Worm (Caenorhabditis elegans) whole organism, L2 larva: ENCODE data around the gene C35B1.3.
"Not testable (repeated sequence)": the region's sequence is repeated elsewhere in the genome, so short reads cannot be mapped to it uniquely, and the experiment has no call there.

Source experiments
- C34F6.9 ChIP-seq: fragments of 150-350 bp; optimal IDR thresholded peaks from 2 replicates; lab custom pipeline; 2014; ENCODE audit warnings: missing biosample characterization, missing genetic modification characterization
- F13H6.1 ChIP-seq: sonication (generic microtip); optimal IDR thresholded peaks from 2 replicates; lab custom pipeline; 2016; ENCODE audit warnings: missing genetic modification characterization, missing compliant biosample characterization
- R02D3.7 ChIP-seq: fragments of 150-350 bp; optimal IDR thresholded peaks from 2 replicates; lab custom pipeline; 2014; ENCODE audit warnings: missing biosample characterization, missing genetic modification characterization
- Y55F3AM.14 ChIP-seq: fragments of 200-800 bp; sonication (Bioruptor generic); optimal IDR thresholded peaks from 2 replicates; lab custom pipeline; 2018; ENCODE audit warnings: mild to moderate bottlenecking, missing genetic modification characterization, missing compliant biosample characterization
- ZK546.5 ChIP-seq: sonication (generic microtip); optimal IDR thresholded peaks from 2 replicates; lab custom pipeline; 2017; ENCODE audit warnings: missing biosample characterization, missing genetic modification characterization
- aly-2 ChIP-seq: fragments of 150-350 bp; optimal IDR thresholded peaks from 2 replicates; lab custom pipeline; 2014; ENCODE audit warnings: missing biosample characterization, missing genetic modification characterization
- ceh-16 ChIP-seq: fragments of 150-350 bp; optimal IDR thresholded peaks from 2 replicates; lab custom pipeline; 2014; ENCODE audit warnings: missing biosample characterization, missing genetic modification characterization
- ceh-82 ChIP-seq: fragments of 150-350 bp; optimal IDR thresholded peaks from 2 replicates; lab custom pipeline; 2014; ENCODE audit warnings: missing biosample characterization, missing genetic modification characterization
- dmd-4 ChIP-seq: sonication (generic microtip); optimal IDR thresholded peaks from 2 replicates; lab custom pipeline; 2017; ENCODE audit warnings: missing biosample characterization, missing genetic modification characterization
- egl-27 ChIP-seq: sonication (generic microtip); optimal IDR thresholded peaks from 3 replicates; lab custom pipeline; 2017; ENCODE audit warnings: missing biosample characterization, missing genetic modification reagents, missing genetic modification characterization
- elt-3 ChIP-seq: sonication (generic microtip); optimal IDR thresholded peaks from 2 replicates; lab custom pipeline; 2017; ENCODE audit warnings: missing biosample characterization, missing genetic modification characterization
- gmeb-1 ChIP-seq: fragments of 150-350 bp; optimal IDR thresholded peaks from 2 replicates; lab custom pipeline; 2014; ENCODE audit warnings: missing biosample characterization, missing genetic modification characterization
- lin-11 ChIP-seq: fragments of 150-350 bp; sonication (generic microtip); optimal IDR thresholded peaks from 2 replicates; lab custom pipeline; 2014; ENCODE audit warnings: missing biosample characterization, missing genetic modification characterization, inconsistent platforms, mixed read lengths
- lin-13 ChIP-seq: fragments of 150-350 bp; optimal IDR thresholded peaks from 2 replicates; lab custom pipeline; 2014; ENCODE audit warnings: missing biosample characterization, missing genetic modification reagents, missing genetic modification characterization
- mdl-1 ChIP-seq, 2 experiments: fragments of 150-350 bp in 1 of 2; sonication (generic microtip) in 1 of 2; optimal IDR thresholded peaks; 2 replicates each; lab custom pipeline; 2017; ENCODE audit warnings: missing biosample characterization in 2 of 2, missing genetic modification characterization in 2 of 2
- nhr-10 ChIP-seq: sonication (generic microtip); optimal IDR thresholded peaks from 2 replicates; lab custom pipeline; 2017; ENCODE audit warnings: missing biosample characterization, missing genetic modification characterization
- nhr-11 ChIP-seq: fragments of 150-350 bp; optimal IDR thresholded peaks from 2 replicates; lab custom pipeline; 2014; ENCODE audit warnings: missing biosample characterization, missing genetic modification characterization
- nhr-12 ChIP-seq: fragments of 150-350 bp; optimal IDR thresholded peaks from 2 replicates; lab custom pipeline; 2014; ENCODE audit warnings: missing biosample characterization, missing genetic modification characterization
- nhr-21 ChIP-seq: fragments of 150-350 bp; optimal IDR thresholded peaks from 2 replicates; lab custom pipeline; 2014; ENCODE audit warnings: missing biosample characterization, missing genetic modification characterization
- nhr-25 ChIP-seq: fragments of 150-350 bp; sonication (generic microtip); optimal IDR thresholded peaks from 3 replicates; lab custom pipeline; 2014; ENCODE audit warnings: missing biosample characterization, missing genetic modification characterization
- sem-4 ChIP-seq: fragments of 150-350 bp; optimal IDR thresholded peaks from 2 replicates; lab custom pipeline; 2014; ENCODE audit warnings: missing biosample characterization, missing genetic modification reagents, missing genetic modification characterization
- skn-1 ChIP-seq: sonication (generic microtip); optimal IDR thresholded peaks from 2 replicates; lab custom pipeline; 2017; ENCODE audit warnings: missing biosample characterization, missing genetic modification characterization
- unc-39 ChIP-seq: fragments of 150-350 bp; optimal IDR thresholded peaks from 2 replicates; lab custom pipeline; 2014; ENCODE audit warnings: missing biosample characterization, missing genetic modification characterization
- unc-62 ChIP-seq: fragments of 150-350 bp; optimal IDR thresholded peaks from 2 replicates; lab custom pipeline; 2014; ENCODE audit warnings: missing biosample characterization, missing genetic modification reagents, missing genetic modification characterization
- ztf-1 ChIP-seq: fragments of 200-800 bp; sonication (Bioruptor generic); conservative IDR thresholded peaks from 2 replicates; pipeline ENCODE4 v1.3.6; 2022; ENCODE audit warnings: missing genetic modification characterization, missing compliant biosample characterization
- ztf-4 ChIP-seq: fragments of 150-350 bp; optimal IDR thresholded peaks from 2 replicates; lab custom pipeline; 2014; ENCODE audit warnings: missing biosample characterization, missing genetic modification characterization

C35B1.3 gene

DNA sequence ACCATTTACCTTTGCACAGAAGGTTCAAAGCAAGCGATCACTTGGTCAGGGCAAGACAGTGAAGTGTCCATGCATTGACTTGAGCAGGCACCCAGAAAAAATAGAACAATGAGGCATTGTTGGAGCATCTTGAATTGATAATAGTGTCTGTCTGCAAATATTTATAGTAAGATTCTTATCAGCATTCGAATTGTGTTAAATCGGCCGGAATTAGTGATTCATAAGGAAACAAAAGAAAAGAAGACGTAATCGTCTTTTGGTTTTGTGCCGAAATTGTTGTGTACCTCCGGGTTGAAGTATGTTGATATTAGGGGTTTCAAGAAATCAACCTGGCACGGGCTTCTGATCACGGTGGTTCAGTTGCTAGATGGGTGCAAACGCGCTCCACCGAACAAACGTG, 39.3 kb downstream of the C35B1.3 start, which contains the start of gene F49F1.5:
F49F1.5 (minus strand) TSS at position 153 of the 400 bp plus-strand sequence.
- TF ChIP-seq C34F6.9 (tag; lab: Kevin White, UChicago), result no peak
- no peak for TF ChIP-seq mdl-1 (tag; optimal IDR thresholded peaks at IDR 0.05; lab: Kevin White, UChicago)
- TF ChIP-seq unc-62 (GFP tag; lab: Kevin White, UChicago), result no peak
- no peak for TF ChIP-seq nhr-21 (tag; lab: Kevin White, UChicago)
- TF ChIP-seq skn-1, result no peak
- no peak for TF ChIP-seq dmd-4 (tag; lab: Kevin White, UChicago)
- no peak for TF ChIP-seq ztf-4 (tag; lab: Kevin White, UChicago)
- no peak for TF ChIP-seq nhr-10 (tag; lab: Kevin White, UChicago)
- no peak for TF ChIP-seq elt-3 (tag; lab: Kevin White, UChicago)
- no peak for TF ChIP-seq egl-27 (tag; lab: Kevin White, UChicago)
- TF ChIP-seq R02D3.7 (tag; lab: Kevin White, UChicago), result no peak
- TF ChIP-seq lin-11 (tag; lab: Kevin White, UChicago), result no peak
- no peak for TF ChIP-seq ztf-1 (GFP tag; lab: Robert Waterston, UW)
- no peak for TF ChIP-seq aly-2 (tag; lab: Kevin White, UChicago)

DNA sequence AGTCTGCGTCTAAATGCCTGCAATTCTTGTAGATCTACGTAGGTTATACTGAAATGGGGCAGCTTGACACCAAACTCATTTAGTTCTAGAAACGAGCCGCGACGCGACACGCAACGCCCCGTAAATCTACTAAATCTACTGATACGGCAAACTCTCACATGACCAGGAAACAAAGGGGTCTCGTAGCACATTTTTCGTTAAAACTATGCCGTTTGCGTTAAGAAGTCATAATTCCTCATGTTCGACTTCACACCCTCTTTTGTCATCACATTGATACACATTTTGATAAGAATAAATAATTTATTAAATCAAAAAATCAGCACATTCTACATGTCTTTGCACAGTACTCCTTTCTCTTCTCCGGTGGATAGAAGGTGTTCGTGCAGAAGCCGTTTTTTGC, 40.1 kb downstream of the C35B1.3 start:
- TF ChIP-seq nhr-25 (tag; lab: Kevin White, UChicago) (no peak), F13H6.1 (tag; lab: Kevin White, UChicago) (no peak), unc-62 (GFP tag; lab: Kevin White, UChicago) (no peak), ZK546.5 (tag; lab: Kevin White, UChicago) (no peak), nhr-21 (tag; lab: Kevin White, UChicago) (no peak), Y55F3AM.14 (GFP tag; lab: Kevin White, UChicago) (no peak), nhr-10 (tag; lab: Kevin White, UChicago) (no peak), nhr-11 (tag; lab: Kevin White, UChicago) (no peak), ceh-82 (tag; lab: Kevin White, UChicago) (no peak), lin-13 (GFP tag; lab: Kevin White, UChicago) (no peak), nhr-12 (tag; lab: Kevin White, UChicago) (no peak), mdl-1 (tag; optimal IDR thresholded peaks at IDR 0.05; lab: Kevin White, UChicago) (no peak), ceh-16 (tag; lab: Kevin White, UChicago) (no peak), gmeb-1 (no peak), dmd-4 (tag; lab: Kevin White, UChicago) (no peak)

DNA sequence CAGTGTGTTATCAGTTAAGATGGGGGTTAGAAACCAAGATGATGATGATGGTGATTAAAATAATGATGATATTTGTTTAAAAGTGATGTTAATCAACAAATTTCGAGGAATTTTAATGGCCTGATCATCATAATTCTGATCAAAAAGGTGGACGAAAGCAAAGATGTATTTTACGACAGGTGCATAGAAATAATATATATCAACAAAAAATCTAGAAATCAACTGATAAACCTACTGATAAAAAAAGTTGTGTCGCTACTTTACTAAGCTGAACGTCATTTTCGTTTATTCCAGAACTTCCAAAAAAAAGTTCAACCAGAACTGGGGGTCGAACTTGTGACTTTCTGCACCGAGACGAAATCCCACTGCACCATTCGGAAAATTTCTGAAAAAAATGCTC, 42.1 kb downstream of the C35B1.3 start, which contains the start of gene mul-1:
mul-1 (minus strand) TSS at position 84 of the 400 bp plus-strand sequence.
- TF ChIP-seq sem-4 (tag; lab: Kevin White, UChicago), result no peak

ce11 chrIV:4125657-4126056, 44.7 kb downstream of the C35B1.3 start, which contains the start of gene F49F1.7:
TSS of gene F49F1.7 (minus strand) at chrIV:4125757.
- not testable (repeated sequence) for TF ChIP-seq nhr-10 (tag; lab: Kevin White, UChicago); ztf-1 (GFP tag; lab: Robert Waterston, UW); unc-39 (tag; lab: Kevin White, UChicago)
